Fruit fly (Drosophila melanogaster) whole organism, prepupa: ENCODE results near the gene yellow-k.

Source experiments
- CG15336 ChIP-seq: fragments of 200-800 bp; sonication (Bioruptor generic); IDR thresholded peaks from 2 replicates; pipeline ENCODE4 v1.3.6; 2022; ENCODE audit warnings: missing biosample characterization, missing genetic modification characterization
- CG16779 ChIP-seq: fragments of 200-800 bp; sonication (Bioruptor generic); optimal IDR thresholded peaks from 3 replicates; lab custom pipeline; 2017; ENCODE audit warnings: missing biosample characterization, mild to moderate bottlenecking, missing genetic modification characterization
- CG32006 ChIP-seq: fragments of 200-800 bp; sonication (Bioruptor generic); optimal IDR thresholded peaks from 3 replicates; lab custom pipeline; 2017; ENCODE audit warnings: missing biosample characterization, mild to moderate bottlenecking, missing genetic modification characterization
- CG3919 ChIP-seq: fragments of 200-800 bp; sonication (Bioruptor generic); optimal IDR thresholded peaks from 3 replicates; lab custom pipeline; 2016; ENCODE audit warnings: missing biosample characterization, missing genetic modification characterization
- CG4318 ChIP-seq: fragments of 200-800 bp; sonication (Bioruptor generic); optimal IDR thresholded peaks from 3 replicates; lab custom pipeline; 2017; ENCODE audit warnings: missing biosample characterization, mild to moderate bottlenecking, missing genetic modification characterization
- CG6792 ChIP-seq: fragments of 200-800 bp; sonication (Bioruptor generic); optimal IDR thresholded peaks from 3 replicates; lab custom pipeline; 2016; ENCODE audit warnings: missing biosample characterization, missing genetic modification characterization
- CG9139 ChIP-seq: fragments of 200-800 bp; sonication (Bioruptor generic); optimal IDR thresholded peaks from 3 replicates; lab custom pipeline; 2017; ENCODE audit warnings: missing biosample characterization, mild to moderate bottlenecking, missing genetic modification characterization
- Eip93F ChIP-seq: fragments of 200-800 bp; sonication (Bioruptor generic); optimal IDR thresholded peaks from 2 replicates; lab custom pipeline; 2016; ENCODE audit warnings: missing biosample characterization, mild to moderate bottlenecking, missing genetic modification characterization
- Lpt ChIP-seq: fragments of 200-800 bp; sonication (Bioruptor generic); optimal IDR thresholded peaks from 3 replicates; lab custom pipeline; 2016; ENCODE audit warnings: missing biosample characterization, missing genetic modification characterization
- Met ChIP-seq: fragments of 200-800 bp; sonication (Bioruptor generic); optimal IDR thresholded peaks from 3 replicates; lab custom pipeline; 2016; ENCODE audit warnings: missing biosample characterization, missing genetic modification characterization
- Smox ChIP-seq: fragments of 200-800 bp; sonication (Bioruptor generic); optimal IDR thresholded peaks from 3 replicates; lab custom pipeline; 2016; ENCODE audit warnings: missing biosample characterization, missing genetic modification characterization
- net ChIP-seq: fragments of 200-800 bp; sonication (Bioruptor generic); optimal IDR thresholded peaks from 3 replicates; lab custom pipeline; 2016; ENCODE audit warnings: missing biosample characterization, missing genetic modification characterization
- vri ChIP-seq: fragments of 200-800 bp; sonication (Bioruptor generic); optimal IDR thresholded peaks from 3 replicates; lab custom pipeline; 2016; ENCODE audit warnings: missing biosample characterization, mild to moderate bottlenecking, missing genetic modification characterization

- no peak for TF ChIP-seq CG32006
- TF ChIP-seq Lpt (GFP tag; lab: Kevin White, UChicago): no peak
- no peak for TF ChIP-seq CG6792 (GFP tag; lab: Kevin White, UChicago)
- TF ChIP-seq vri (GFP tag; lab: Kevin White, UChicago): peak; percentile 94
- no peak for TF ChIP-seq CG9139
- no peak for TF ChIP-seq net (GFP tag; lab: Kevin White, UChicago)
- TF ChIP-seq CG3919 (GFP tag; lab: Kevin White, UChicago): no peak
- no peak for TF ChIP-seq Smox (GFP tag; lab: Kevin White, UChicago)
- TF ChIP-seq Met: no peak
- TF ChIP-seq CG15336: no peak
- TF ChIP-seq Eip93F (GFP tag; lab: Kevin White, UChicago): no peak
- no peak for TF ChIP-seq CG4318 (GFP tag; lab: Kevin White, UChicago)
- TF ChIP-seq CG16779: no peak
Measured at dm6 chr3L:15547187-15547790, 26.9 kb downstream of the yellow-k start.
